Fruit fly (Drosophila melanogaster) S2 (cell line): ENCODE measurements around the gene CSN6.

Experiments
- CG8478 ChIP-seq: fragments of >200 bp; optimal IDR thresholded peaks from 2 replicates; lab custom pipeline; 2018
- CTCF ChIP-seq, 2 experiments: fragments of >200 bp; optimal IDR thresholded peaks; 2 replicates each; lab custom pipeline; 2018

- TF ChIP-seq CG8478 (lab: Kevin White, UChicago) (no peak), CTCF (optimal IDR thresholded peaks at IDR 0.05; lab: Kevin White, UChicago) (peak in 1 of 2 experiments; percentile 26)
Measured at dm6 chr3R:22582981-22583380, 2.4 kb downstream of the CSN6 start, which contains the start of gene Dph5.
